Fruit fly (Drosophila melanogaster) whole organism, embryonic: ENCODE data around the gene Cyp28c1.

Experiments
- ATbp ChIP-seq: fragments of 200-800 bp; sonication (Bioruptor generic); optimal IDR thresholded peaks from 2 replicates; lab custom pipeline; 2017; ENCODE audit warnings: missing biosample characterization, mild to moderate bottlenecking, missing genetic modification characterization, missing genetic modification reagents
- C15 ChIP-seq: fragments of 200-800 bp; sonication (Bioruptor generic); IDR thresholded peaks from 3 replicates; pipeline ENCODE4 v1.3.6; 2022; ENCODE audit warnings: missing biosample characterization, missing genetic modification characterization
- CG10209 ChIP-seq: fragments of 200-800 bp; sonication (Bioruptor generic); optimal IDR thresholded peaks from 3 replicates; lab custom pipeline; 2017; ENCODE audit warnings: missing biosample characterization, mild to moderate bottlenecking, missing genetic modification characterization, missing genetic modification reagents
- CG10654 ChIP-seq: fragments of 200-800 bp; sonication (Bioruptor generic); optimal IDR thresholded peaks from 2 replicates; lab custom pipeline; 2016; ENCODE audit warnings: missing biosample characterization, missing genetic modification characterization
- CG10979 ChIP-seq: fragments of 200-800 bp; sonication (Bioruptor generic); optimal IDR thresholded peaks from 2 replicates; lab custom pipeline; 2018; ENCODE audit warnings: missing biosample characterization, mild to moderate bottlenecking, missing genetic modification characterization, moderate library complexity
- CG11085 ChIP-seq: fragments of 200-800 bp; sonication (Bioruptor generic); IDR thresholded peaks from 2 replicates; pipeline ENCODE4 v1.3.6; 2022; ENCODE audit warnings: missing biosample characterization, missing genetic modification characterization
- CG11695 ChIP-seq: fragments of 200-800 bp; sonication (Bioruptor generic); IDR thresholded peaks from 3 replicates; pipeline ENCODE4 v1.3.6; 2022; ENCODE audit warnings: missing biosample characterization, missing genetic modification characterization
- CG14014 ChIP-seq: fragments of 200-800 bp; sonication (Bioruptor generic); IDR thresholded peaks from 2 replicates; pipeline ENCODE4 v1.3.6; 2022; ENCODE audit warnings: missing biosample characterization, missing genetic modification characterization
- CG1529 ChIP-seq: fragments of 200-800 bp; sonication (Bioruptor generic); optimal IDR thresholded peaks from 3 replicates; lab custom pipeline; 2018; ENCODE audit warnings: missing biosample characterization, missing genetic modification characterization
- CG1792 ChIP-seq: fragments of 200-800 bp; sonication (Bioruptor generic); optimal IDR thresholded peaks from 2 replicates; lab custom pipeline; 2016; ENCODE audit warnings: missing biosample characterization, missing genetic modification characterization
- CG32767 ChIP-seq: fragments of 200-800 bp; sonication (Bioruptor generic); IDR thresholded peaks from 2 replicates; pipeline ENCODE4 v1.3.6; 2022; ENCODE audit warnings: missing biosample characterization, missing genetic modification characterization
- CG3407 ChIP-seq: fragments of 200-800 bp; sonication (Bioruptor generic); optimal IDR thresholded peaks from 2 replicates; lab custom pipeline; 2018; ENCODE audit warnings: missing biosample characterization, mild to moderate bottlenecking, missing genetic modification characterization
- CG4282 ChIP-seq: fragments of 200-800 bp; sonication (Bioruptor generic); optimal IDR thresholded peaks from 2 replicates; lab custom pipeline; 2016; ENCODE audit warnings: missing biosample characterization, missing genetic modification characterization
- CG5245 ChIP-seq: fragments of 200-800 bp; sonication (Bioruptor generic); optimal IDR thresholded peaks from 3 replicates; lab custom pipeline; 2016; ENCODE audit warnings: missing biosample characterization, missing genetic modification characterization
- CG7745 ChIP-seq: fragments of 200-800 bp; sonication (Bioruptor generic); optimal IDR thresholded peaks from 2 replicates; lab custom pipeline; 2018; ENCODE audit warnings: missing biosample characterization, mild to moderate bottlenecking, missing genetic modification characterization, moderate library complexity
- CG8290 ChIP-seq, 3 experiments: fragments of 200-800 bp; sonication (Bioruptor generic); optimal IDR thresholded peaks; 2 replicates each; lab custom pipeline; 2016 to 2019; ENCODE audit warnings: missing biosample characterization in 3 of 3, missing genetic modification characterization in 3 of 3, mild to moderate bottlenecking in 2 of 3, moderate library complexity in 1 of 3
- CG9817 ChIP-seq: fragments of 200-800 bp; sonication (Bioruptor generic); optimal IDR thresholded peaks from 2 replicates; lab custom pipeline; 2018; ENCODE audit warnings: missing biosample characterization, mild to moderate bottlenecking, missing genetic modification characterization, moderate library complexity
- CTCF ChIP-seq: fragments of 200-800 bp; sonication (Bioruptor generic); optimal IDR thresholded peaks from 2 replicates; lab custom pipeline; 2017; ENCODE audit warnings: missing biosample characterization, mild to moderate bottlenecking, missing genetic modification characterization, moderate library complexity
- Dip2 ChIP-seq: fragments of 200-800 bp; sonication (Bioruptor generic); IDR thresholded peaks from 2 replicates; pipeline ENCODE4 v1.3.6; 2022; ENCODE audit warnings: missing biosample characterization, missing genetic modification characterization
- Dll ChIP-seq: fragments of 200-800 bp; sonication (Bioruptor generic); IDR thresholded peaks from 4 replicates; pipeline ENCODE4 v1.3.6; 2022; ENCODE audit warnings: missing biosample characterization, missing genetic modification characterization; ENCODE audit not compliant: partially characterized antibody
- E2f1 ChIP-seq: fragments of 200-800 bp; sonication (Bioruptor generic); IDR thresholded peaks from 2 replicates; pipeline ENCODE4 v1.3.6; 2022; ENCODE audit warnings: missing biosample characterization, missing genetic modification characterization
- Elba2 ChIP-seq: fragments of 200-800 bp; sonication (Bioruptor generic); optimal IDR thresholded peaks from 3 replicates; lab custom pipeline; 2016; ENCODE audit warnings: missing biosample characterization, missing genetic modification characterization
- Fer2 ChIP-seq: fragments of 200-800 bp; sonication (Bioruptor generic); optimal IDR thresholded peaks from 2 replicates; lab custom pipeline; 2018; ENCODE audit warnings: missing biosample characterization, mild to moderate bottlenecking, missing genetic modification characterization, moderate library complexity
- Hey ChIP-seq: fragments of 200-800 bp; sonication (Bioruptor generic); optimal IDR thresholded peaks from 3 replicates; lab custom pipeline; 2018; ENCODE audit warnings: missing biosample characterization, mild to moderate bottlenecking, missing genetic modification characterization
- Hr3 ChIP-seq: fragments of 200-800 bp; sonication (Bioruptor generic); optimal IDR thresholded peaks from 3 replicates; lab custom pipeline; 2016; ENCODE audit warnings: missing biosample characterization, missing genetic modification characterization
- Hr39 ChIP-seq: fragments of >200 bp; optimal IDR thresholded peaks from 2 replicates; lab custom pipeline; 2017
- Opbp ChIP-seq: fragments of 200-800 bp; sonication (Bioruptor generic); IDR thresholded peaks from 3 replicates; pipeline ENCODE4 v1.3.6; 2022; ENCODE audit warnings: missing biosample characterization, missing genetic modification characterization; ENCODE audit not compliant: partially characterized antibody
- Sry-δ ChIP-seq: fragments of 200-800 bp; sonication (Bioruptor generic); optimal IDR thresholded peaks from 2 replicates; lab custom pipeline; 2016; ENCODE audit warnings: missing biosample characterization, missing genetic modification characterization
- TFAM ChIP-seq: fragments of 200-800 bp; sonication (Bioruptor generic); optimal IDR thresholded peaks from 2 replicates; lab custom pipeline; 2017; ENCODE audit warnings: missing biosample characterization, missing genetic modification characterization, inconsistent platforms
- Trl ChIP-seq, 3 experiments: fragments of >200 bp in 2 of 3; fragments of 200-800 bp in 1 of 3; sonication (Bioruptor generic) in 1 of 3; optimal IDR thresholded peaks; 2 replicates in 1 of 3; 3 replicates in 2 of 3; lab custom pipeline; 2016 to 2017; ENCODE audit warnings: missing biosample characterization in 1 of 3, missing genetic modification characterization in 1 of 3
- YL-1 ChIP-seq: fragments of 200-800 bp; sonication (Bioruptor generic); optimal IDR thresholded peaks from 3 replicates; lab custom pipeline; 2017; ENCODE audit warnings: missing biosample characterization, mild to moderate bottlenecking, missing genetic modification characterization
- cato ChIP-seq: fragments of 200-800 bp; sonication (Bioruptor generic); optimal IDR thresholded peaks from 2 replicates; lab custom pipeline; 2016; ENCODE audit warnings: missing biosample characterization, missing genetic modification characterization, borderline replicate concordance
- crc ChIP-seq: fragments of 200-800 bp; sonication (Bioruptor generic); optimal IDR thresholded peaks from 2 replicates; lab custom pipeline; 2016; ENCODE audit warnings: missing biosample characterization, missing genetic modification characterization
- dan ChIP-seq: fragments of 200-800 bp; sonication (Bioruptor generic); IDR thresholded peaks from 2 replicates; pipeline ENCODE4 v1.3.6; 2022; ENCODE audit warnings: missing biosample characterization, missing genetic modification characterization
- disco-r ChIP-seq: fragments of 200-800 bp; sonication (Bioruptor generic); optimal IDR thresholded peaks from 2 replicates; lab custom pipeline; 2016; ENCODE audit warnings: missing biosample characterization, missing genetic modification characterization
- en ChIP-seq: fragments of 200-800 bp; sonication (Bioruptor generic); optimal IDR thresholded peaks from 2 replicates; lab custom pipeline; 2016; ENCODE audit warnings: missing biosample characterization, missing genetic modification characterization
- ewg ChIP-seq: fragments of 200-800 bp; sonication (Bioruptor generic); optimal IDR thresholded peaks from 3 replicates; lab custom pipeline; 2017; ENCODE audit warnings: mild to moderate bottlenecking, missing biosample characterization, missing genetic modification reagents, missing genetic modification characterization
- fd64A ChIP-seq: fragments of 200-800 bp; sonication (Bioruptor generic); optimal IDR thresholded peaks from 3 replicates; lab custom pipeline; 2018; ENCODE audit warnings: missing biosample characterization, mild to moderate bottlenecking, missing genetic modification characterization
- grau ChIP-seq: fragments of 200-800 bp; optimal IDR thresholded peaks from 3 replicates; lab custom pipeline; 2019; ENCODE audit warnings: missing biosample characterization, mild to moderate bottlenecking, missing genetic modification characterization, moderate library complexity
- her ChIP-seq: fragments of 200-800 bp; sonication (Bioruptor generic); optimal IDR thresholded peaks from 2 replicates; lab custom pipeline; 2016; ENCODE audit warnings: missing biosample characterization, missing genetic modification characterization
- inv ChIP-seq: fragments of 200-800 bp; sonication (Bioruptor generic); IDR thresholded peaks from 2 replicates; pipeline ENCODE4 v1.3.6; 2022; ENCODE audit warnings: missing biosample characterization, missing genetic modification characterization; ENCODE audit not compliant: partially characterized antibody
- klu ChIP-seq: fragments of 200-800 bp; sonication (Bioruptor generic); IDR thresholded peaks from 2 replicates; pipeline ENCODE4 v1.3.6; 2022; ENCODE audit warnings: missing biosample characterization, missing genetic modification characterization
- lilli ChIP-seq: fragments of 200-800 bp; sonication (Bioruptor generic); optimal IDR thresholded peaks from 3 replicates; lab custom pipeline; 2016; ENCODE audit warnings: missing biosample characterization, missing genetic modification characterization
- phol ChIP-seq: fragments of 200-800 bp; sonication (Bioruptor generic); optimal IDR thresholded peaks from 3 replicates; lab custom pipeline; 2018; ENCODE audit warnings: missing biosample characterization, mild to moderate bottlenecking, missing genetic modification characterization, moderate library complexity
- sisA ChIP-seq: fragments of 200-800 bp; sonication (Bioruptor generic); IDR thresholded peaks from 2 replicates; pipeline ENCODE4 v1.3.6; 2022; ENCODE audit warnings: missing biosample characterization, missing genetic modification characterization
- ssp ChIP-seq: fragments of 200-800 bp; sonication (Bioruptor generic); IDR thresholded peaks from 2 replicates; pipeline ENCODE4 v1.3.6; 2022; ENCODE audit warnings: missing biosample characterization, missing genetic modification characterization
- stc ChIP-seq: fragments of 200-800 bp; sonication (Bioruptor generic); IDR thresholded peaks from 2 replicates; pipeline ENCODE4 v1.3.6; 2022; ENCODE audit warnings: missing biosample characterization, missing genetic modification characterization
- tna ChIP-seq: fragments of 200-800 bp; sonication (Bioruptor generic); IDR thresholded peaks from 2 replicates; pipeline ENCODE4 v1.3.6; 2022; ENCODE audit warnings: missing biosample characterization, missing genetic modification characterization; ENCODE audit not compliant: partially characterized antibody
- ttk ChIP-seq: fragments of 200-800 bp; sonication (Bioruptor generic); IDR thresholded peaks from 2 replicates; pipeline ENCODE4 v2.1.2; 2022; ENCODE audit warnings: missing biosample characterization, missing genetic modification characterization

The Cyp28c1 gene

DNA sequence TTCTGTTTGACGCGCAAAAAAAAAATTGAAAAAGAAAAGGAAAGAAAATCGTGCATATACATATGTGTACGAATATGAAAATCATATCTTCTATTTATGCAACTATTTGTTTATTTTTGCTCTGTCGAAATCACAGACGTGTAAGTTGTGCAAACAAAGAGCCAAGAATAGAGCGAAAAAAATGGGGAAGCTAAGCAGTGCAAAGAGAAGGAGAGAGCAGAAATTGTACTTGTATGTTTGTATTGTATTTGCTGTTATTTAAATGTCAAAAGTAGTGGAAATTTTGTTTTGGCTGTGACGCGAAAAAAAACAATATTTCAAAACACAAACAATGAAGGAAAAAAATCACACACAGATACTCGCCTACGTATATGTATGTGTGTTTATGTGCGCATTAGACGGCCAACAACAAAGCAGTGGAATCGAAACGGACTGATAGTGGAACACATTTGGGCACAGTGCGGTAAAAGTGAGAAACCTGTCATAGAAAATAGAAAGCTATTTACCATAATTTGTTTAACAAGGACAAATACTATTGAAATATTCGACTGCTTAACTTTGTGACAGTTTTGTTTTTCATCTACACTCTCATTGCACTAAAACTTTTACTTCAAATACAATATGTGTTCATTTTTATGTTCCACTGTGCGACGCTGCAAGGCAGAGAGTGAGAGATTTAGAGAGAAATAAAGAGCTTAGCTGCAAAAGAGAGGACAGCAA lies 21.2 kb upstream of the Cyp28c1 start (continued):
- TF ChIP-seq Dip2 (GFP tag; lab: Robert Waterston, UW) (peak; percentile 50; the same call in 1 of the 2 replicates), phol (peak; percentile 92), grau (tag; lab: Kevin White, UChicago) (peak; percentile 94), CG11085 (peak; percentile 85), crc (GFP tag; lab: Kevin White, UChicago) (peak; percentile 93), fd64A (GFP tag; lab: Kevin White, UChicago) (peak; percentile 88), CG5245 (peak; percentile 91), ssp (peak; percentile 84), CG9817 (peak; percentile 87), Opbp (GFP tag; lab: Robert Waterston, UW) (no peak), CG14014 (GFP tag; lab: Robert Waterston, UW) (peak; percentile 93), CG4282 (GFP tag; lab: Kevin White, UChicago) (peak; percentile 98), CTCF (GFP tag; lab: Kevin White, UChicago) (peak; percentile 40), dan (GFP tag; lab: Robert Waterston, UW) (no peak; the same call in 1 of the 2 replicates), E2f1 (GFP tag; lab: Robert Waterston, UW) (peak; percentile 93), ewg (GFP tag; lab: Kevin White, UChicago) (peak; percentile 91), inv (GFP tag; lab: Robert Waterston, UW) (0 out of 2 replicates have a peak, but pooled peaks have one; percentile 30), CG10654 (GFP tag; lab: Kevin White, UChicago) (peak; percentile 89), Trl (optimal IDR thresholded peaks at IDR 0.05; lab: Kevin White, UChicago) (peak in 1 of 2 experiments; percentile 87), Trl (GFP tag; optimal IDR thresholded peaks at IDR 0.05; lab: Kevin White, UChicago) (peak; percentile 96), stc (GFP tag; lab: Robert Waterston, UW) (peak; percentile 97), CG1792 (GFP tag; lab: Kevin White, UChicago) (peak; percentile 84), klu (peak; percentile 82), TFAM (GFP tag; lab: Kevin White, UChicago) (peak; percentile 85), Dll (peak; percentile 47; the same call in 1 of the 4 replicates), sisA (GFP tag; lab: Robert Waterston, UW) (peak; percentile 93), CG1529 (GFP tag; lab: Kevin White, UChicago) (peak; percentile 92), CG7745 (peak; percentile 63), CG32767 (GFP tag; lab: Robert Waterston, UW) (peak; percentile 95), Hr3 (GFP tag; lab: Kevin White, UChicago) (peak; percentile 91), Fer2 (tag; lab: Kevin White, UChicago) (peak; percentile 74), Sry-δ (GFP tag; lab: Kevin White, UChicago) (peak; percentile 58), en (GFP tag; lab: Kevin White, UChicago) (peak; percentile 93), Hey (peak; percentile 55), tna (GFP tag; lab: Robert Waterston, UW) (peak; percentile 64), CG3407 (GFP tag; lab: Kevin White, UChicago) (peak; percentile 92), CG10209 (peak; percentile 93), CG8290 (GFP tag; optimal IDR thresholded peaks at IDR 0.05; lab: Kevin White, UChicago) (peak; percentile 79), CG8290 (tag; optimal IDR thresholded peaks at IDR 0.05; lab: Kevin White, UChicago) (peak; percentile 67 to 97), disco-r (peak; percentile 89), YL-1 (GFP tag; lab: Kevin White, UChicago) (peak; percentile 26), CG10979 (peak; percentile 94), Elba2 (GFP tag; lab: Kevin White, UChicago) (peak; percentile 21), cato (GFP tag; lab: Kevin White, UChicago) (peak; percentile 85), her (GFP tag; lab: Kevin White, UChicago) (peak; percentile 96), lilli (GFP tag; lab: Kevin White, UChicago) (peak; percentile 96), CG11695 (GFP tag; lab: Robert Waterston, UW) (peak; percentile 96), ATbp (GFP tag; lab: Kevin White, UChicago) (peak; percentile 95), ttk (peak; percentile 90), Hr39 (lab: Kevin White, UChicago) (no peak), C15 (GFP tag; lab: Robert Waterston, UW) (peak; percentile 83; the same call in 2 of the 3 replicates)
